Fruit fly (Drosophila melanogaster) whole organism, embryonic: Measurements from ENCODE around the gene baf.

Experiments used
- ATbp ChIP-seq: fragments of 200-800 bp; sonication (Bioruptor generic); optimal IDR thresholded peaks from 2 replicates; lab custom pipeline; 2017; ENCODE audit warnings: missing biosample characterization, mild to moderate bottlenecking, missing genetic modification characterization, missing genetic modification reagents
- Ada2b ChIP-seq: fragments of 200-800 bp; sonication (Bioruptor generic); IDR thresholded peaks from 2 replicates; pipeline ENCODE4 v1.3.6; 2022; ENCODE audit warnings: missing biosample characterization, missing genetic modification characterization
- Atf-2 ChIP-seq: fragments of 200-800 bp; sonication (Bioruptor generic); optimal IDR thresholded peaks from 2 replicates; lab custom pipeline; 2016; ENCODE audit warnings: missing biosample characterization, missing genetic modification characterization
- Atf6 ChIP-seq: fragments of 200-800 bp; sonication (Bioruptor generic); IDR thresholded peaks from 2 replicates; pipeline ENCODE4 v1.3.6; 2022; ENCODE audit warnings: missing biosample characterization, missing genetic modification characterization
- BEAF-32 ChIP-seq: fragments of 200-800 bp; sonication (Bioruptor generic); optimal IDR thresholded peaks from 3 replicates; lab custom pipeline; 2017; ENCODE audit warnings: missing biosample characterization, missing genetic modification characterization, mild to moderate bottlenecking, moderate library complexity, missing genetic modification reagents
- CG10267 ChIP-seq: fragments of 200-800 bp; sonication (Bioruptor generic); optimal IDR thresholded peaks from 2 replicates; lab custom pipeline; 2018; ENCODE audit warnings: missing biosample characterization, mild to moderate bottlenecking, missing genetic modification characterization, moderate library complexity
- CG12942 ChIP-seq: fragments of 200-800 bp; sonication (Bioruptor generic); optimal IDR thresholded peaks from 3 replicates; lab custom pipeline; 2016; ENCODE audit warnings: missing biosample characterization, missing genetic modification characterization
- CG14441 ChIP-seq: fragments of 200-800 bp; sonication (Bioruptor generic); IDR thresholded peaks from 2 replicates; pipeline ENCODE4 v1.3.6; 2022; ENCODE audit warnings: missing biosample characterization, missing genetic modification characterization
- CG14965 ChIP-seq: fragments of 200-800 bp; sonication (Bioruptor generic); optimal IDR thresholded peaks from 2 replicates; lab custom pipeline; 2016; ENCODE audit warnings: missing biosample characterization, missing genetic modification characterization, borderline replicate concordance
- CG17359 ChIP-seq: fragments of 200-800 bp; sonication (Bioruptor generic); optimal IDR thresholded peaks from 3 replicates; lab custom pipeline; 2018; ENCODE audit warnings: missing biosample characterization, mild to moderate bottlenecking, missing genetic modification characterization, moderate library complexity
- CG2116 ChIP-seq: fragments of 200-800 bp; sonication (Bioruptor generic); optimal IDR thresholded peaks from 3 replicates; lab custom pipeline; 2018; ENCODE audit warnings: missing biosample characterization, mild to moderate bottlenecking, missing genetic modification characterization
- CG2120 ChIP-seq: fragments of 200-800 bp; sonication (Bioruptor generic); optimal IDR thresholded peaks from 3 replicates; lab custom pipeline; 2016; ENCODE audit warnings: missing biosample characterization, missing genetic modification characterization
- CG30431 ChIP-seq: fragments of 200-800 bp; sonication (Bioruptor generic); optimal IDR thresholded peaks from 2 replicates; lab custom pipeline; 2017; ENCODE audit warnings: missing biosample characterization, missing genetic modification characterization
- CG3065 ChIP-seq: fragments of 200-800 bp; sonication (Bioruptor generic); optimal IDR thresholded peaks from 2 replicates; lab custom pipeline; 2016; ENCODE audit warnings: missing biosample characterization, missing genetic modification characterization
- CG34376 ChIP-seq: fragments of 200-800 bp; sonication (Bioruptor generic); optimal IDR thresholded peaks from 2 replicates; lab custom pipeline; 2018; ENCODE audit warnings: missing biosample characterization, mild to moderate bottlenecking, missing genetic modification characterization
- CG5245 ChIP-seq: fragments of 200-800 bp; sonication (Bioruptor generic); optimal IDR thresholded peaks from 3 replicates; lab custom pipeline; 2016; ENCODE audit warnings: missing biosample characterization, missing genetic modification characterization
- CG6683 ChIP-seq: fragments of 200-800 bp; sonication (Bioruptor generic); optimal IDR thresholded peaks from 2 replicates; lab custom pipeline; 2017; ENCODE audit warnings: missing biosample characterization, mild to moderate bottlenecking, missing genetic modification characterization, missing genetic modification reagents
- CG6689 ChIP-seq: fragments of 200-800 bp; sonication (Bioruptor generic); IDR thresholded peaks from 2 replicates; pipeline ENCODE4 v1.3.6; 2022; ENCODE audit warnings: missing biosample characterization, missing genetic modification characterization
- CG8944 ChIP-seq: fragments of 200-800 bp; sonication (Bioruptor generic); optimal IDR thresholded peaks from 3 replicates; lab custom pipeline; 2016; ENCODE audit warnings: missing biosample characterization, missing genetic modification characterization
- Dip2 ChIP-seq: fragments of 200-800 bp; sonication (Bioruptor generic); IDR thresholded peaks from 2 replicates; pipeline ENCODE4 v1.3.6; 2022; ENCODE audit warnings: missing biosample characterization, missing genetic modification characterization
- GATAe ChIP-seq: fragments of 200-800 bp; sonication (Bioruptor generic); conservative IDR thresholded peaks from 2 replicates; pipeline ENCODE4 v1.3.6; 2022; ENCODE audit warnings: missing biosample characterization, missing genetic modification characterization
- HmgD ChIP-seq: fragments of 200-800 bp; sonication (Bioruptor generic); optimal IDR thresholded peaks from 3 replicates; lab custom pipeline; 2016; ENCODE audit warnings: missing biosample characterization, missing genetic modification characterization
- Hmx ChIP-seq: fragments of 200-800 bp; sonication (Bioruptor generic); optimal IDR thresholded peaks from 2 replicates; lab custom pipeline; 2016; ENCODE audit warnings: missing biosample characterization, missing genetic modification characterization
- Lpt ChIP-seq: fragments of >200 bp; optimal IDR thresholded peaks from 2 replicates; lab custom pipeline; 2018; ENCODE audit warnings: missing biosample characterization, missing genetic modification characterization
- Nf-YC ChIP-seq: fragments of 200-800 bp; optimal IDR thresholded peaks from 3 replicates; lab custom pipeline; 2019; ENCODE audit warnings: missing biosample characterization, mild to moderate bottlenecking, missing genetic modification characterization, moderate library complexity
- PHDP ChIP-seq: fragments of 200-800 bp; sonication (Bioruptor generic); optimal IDR thresholded peaks from 3 replicates; lab custom pipeline; 2018; ENCODE audit warnings: missing biosample characterization, mild to moderate bottlenecking, missing genetic modification characterization, moderate library complexity
- Sox102F ChIP-seq: fragments of 200-800 bp; sonication (Bioruptor generic); optimal IDR thresholded peaks from 2 replicates; lab custom pipeline; 2018; ENCODE audit warnings: missing biosample characterization, mild to moderate bottlenecking, missing genetic modification characterization, moderate library complexity
- Usf ChIP-seq: fragments of 200-800 bp; sonication (Bioruptor generic); optimal IDR thresholded peaks from 2 replicates; lab custom pipeline; 2017; ENCODE audit warnings: missing genotype, missing biosample characterization, missing genetic modification characterization
- Xbp1 ChIP-seq: fragments of 200-800 bp; sonication (Bioruptor generic); optimal IDR thresholded peaks from 3 replicates; lab custom pipeline; 2016; ENCODE audit warnings: missing biosample characterization, mild to moderate bottlenecking, missing genetic modification characterization
- ash1 ChIP-seq: fragments of 200-800 bp; sonication (Bioruptor generic); optimal IDR thresholded peaks from 2 replicates; lab custom pipeline; 2018; ENCODE audit warnings: missing biosample characterization, mild to moderate bottlenecking, missing genetic modification characterization
- bbx ChIP-seq: fragments of 200-800 bp; sonication (Bioruptor generic); IDR thresholded peaks from 2 replicates; pipeline ENCODE4 v1.3.6; 2022; ENCODE audit warnings: missing biosample characterization, missing genetic modification characterization; ENCODE audit not compliant: partially characterized antibody
- cad ChIP-seq: fragments of >200 bp; optimal IDR thresholded peaks from 2 replicates; lab custom pipeline; 2017; ENCODE audit warnings: missing biosample characterization, missing genetic modification characterization
- cato ChIP-seq: fragments of 200-800 bp; sonication (Bioruptor generic); optimal IDR thresholded peaks from 2 replicates; lab custom pipeline; 2016; ENCODE audit warnings: missing biosample characterization, missing genetic modification characterization, borderline replicate concordance
- caup ChIP-seq: fragments of 200-800 bp; sonication (Bioruptor generic); optimal IDR thresholded peaks from 3 replicates; lab custom pipeline; 2017; ENCODE audit warnings: missing biosample characterization, mild to moderate bottlenecking, missing genetic modification characterization, moderate library complexity; ENCODE audit not compliant: severe bottlenecking
- chn ChIP-seq: fragments of 200-800 bp; sonication (Bioruptor generic); optimal IDR thresholded peaks from 2 replicates; lab custom pipeline; 2016; ENCODE audit warnings: missing biosample characterization, missing genetic modification characterization
- dysf ChIP-seq: fragments of 200-800 bp; sonication (Bioruptor generic); IDR thresholded peaks from 3 replicates; pipeline ENCODE4 v1.3.6; 2022; ENCODE audit warnings: missing biosample characterization, missing genetic modification characterization
- en ChIP-seq: fragments of 200-800 bp; sonication (Bioruptor generic); optimal IDR thresholded peaks from 2 replicates; lab custom pipeline; 2016; ENCODE audit warnings: missing biosample characterization, missing genetic modification characterization
- fd64A ChIP-seq: fragments of 200-800 bp; sonication (Bioruptor generic); optimal IDR thresholded peaks from 3 replicates; lab custom pipeline; 2018; ENCODE audit warnings: missing biosample characterization, mild to moderate bottlenecking, missing genetic modification characterization
- gsb ChIP-seq: fragments of 200-800 bp; sonication (Bioruptor generic); IDR thresholded peaks from 2 replicates; pipeline ENCODE4 v1.3.6; 2022; ENCODE audit warnings: missing biosample characterization, missing genetic modification characterization
- kni ChIP-seq: fragments of 200-800 bp; sonication (Bioruptor generic); optimal IDR thresholded peaks from 3 replicates; lab custom pipeline; 2017; ENCODE audit warnings: mild to moderate bottlenecking, missing biosample characterization, missing genetic modification reagents, missing genetic modification characterization
- lov ChIP-seq, 2 experiments: fragments of 200-800 bp in 1 of 2; fragments of >200 bp in 1 of 2; sonication (Bioruptor generic) in 1 of 2; IDR thresholded peaks in 1 of 2; optimal IDR thresholded peaks in 1 of 2; 2 replicates in 1 of 2; 3 replicates in 1 of 2; pipeline versions ENCODE4 v1.3.6 to Lab custom; 2017 to 2022; ENCODE audit warnings: missing biosample characterization in 1 of 2, missing genetic modification characterization in 1 of 2
- oc ChIP-seq: fragments of 200-800 bp; sonication (Bioruptor generic); optimal IDR thresholded peaks from 2 replicates; lab custom pipeline; 2018; ENCODE audit warnings: missing biosample characterization, mild to moderate bottlenecking, missing genetic modification characterization, moderate library complexity
- onecut ChIP-seq: fragments of 200-800 bp; sonication (Bioruptor generic); IDR thresholded peaks from 2 replicates; pipeline ENCODE4 v1.3.6; 2022; ENCODE audit warnings: missing biosample characterization, missing genetic modification characterization
- p53 ChIP-seq: fragments of 200-800 bp; sonication (Bioruptor generic); optimal IDR thresholded peaks from 2 replicates; lab custom pipeline; 2016; ENCODE audit warnings: missing biosample characterization, missing genetic modification characterization
- pros ChIP-seq: fragments of 200-800 bp; sonication (Bioruptor generic); optimal IDR thresholded peaks from 3 replicates; lab custom pipeline; 2019; ENCODE audit warnings: missing biosample characterization, mild to moderate bottlenecking, missing genetic modification characterization, moderate library complexity
- pum ChIP-seq: fragments of 200-800 bp; sonication (Bioruptor generic); optimal IDR thresholded peaks from 2 replicates; lab custom pipeline; 2016; ENCODE audit warnings: missing biosample characterization, missing genetic modification characterization
- scrt ChIP-seq: fragments of 200-800 bp; sonication (Bioruptor generic); optimal IDR thresholded peaks from 2 replicates; lab custom pipeline; 2018; ENCODE audit warnings: missing biosample characterization, mild to moderate bottlenecking, missing genetic modification characterization, moderate library complexity
- sd ChIP-seq: fragments of 200-800 bp; sonication (Bioruptor generic); optimal IDR thresholded peaks from 3 replicates; lab custom pipeline; 2018; ENCODE audit warnings: missing biosample characterization, mild to moderate bottlenecking, missing genetic modification characterization, moderate library complexity
- so ChIP-seq: fragments of 200-800 bp; sonication (Bioruptor generic); IDR thresholded peaks from 3 replicates; pipeline ENCODE4 v1.3.6; 2022; ENCODE audit warnings: missing biosample characterization, missing genetic modification characterization
- stwl ChIP-seq: fragments of 200-800 bp; sonication (Bioruptor generic); optimal IDR thresholded peaks from 3 replicates; lab custom pipeline; 2018; ENCODE audit warnings: missing biosample characterization, mild to moderate bottlenecking, missing genetic modification characterization, moderate library complexity
- wek ChIP-seq: fragments of 200-800 bp; sonication (Bioruptor generic); optimal IDR thresholded peaks from 3 replicates; lab custom pipeline; 2018; ENCODE audit warnings: missing biosample characterization, mild to moderate bottlenecking, missing genetic modification characterization, moderate library complexity

Gene baf

dm6 chr2L:7998080-7998457 lies 31.2 kb upstream of the baf start, which contains the start of gene CG7227 (continued):
- no peak for TF ChIP-seq CG30431 (GFP tag; lab: Kevin White, UChicago)
- no peak for TF ChIP-seq Usf (GFP tag; lab: Kevin White, UChicago)
- no peak for TF ChIP-seq Nf-YC
- TF ChIP-seq CG17359 (tag; lab: Kevin White, UChicago): no peak
- no peak for TF ChIP-seq cato
- TF ChIP-seq so (GFP tag; lab: Robert Waterston, UW): no peak
- no peak for TF ChIP-seq bbx
- TF ChIP-seq CG3065 (GFP tag; lab: Kevin White, UChicago): no peak
- TF ChIP-seq Atf6: 0 out of 2 replicates have a peak, but pooled peaks have one; percentile 16
- no peak for TF ChIP-seq CG8944 (GFP tag; lab: Kevin White, UChicago)
- no peak for TF ChIP-seq CG2116
- TF ChIP-seq CG10267 (tag; lab: Kevin White, UChicago): no peak
- TF ChIP-seq CG34376: peak; percentile 71
- TF ChIP-seq wek (GFP tag; lab: Kevin White, UChicago): no peak
- no peak for TF ChIP-seq PHDP (tag; lab: Kevin White, UChicago)
- no peak for TF ChIP-seq Hmx (GFP tag; lab: Kevin White, UChicago)
- TF ChIP-seq CG12942: no peak
- no peak for TF ChIP-seq en (GFP tag; lab: Kevin White, UChicago)
- no peak for TF ChIP-seq Dip2
- no peak for TF ChIP-seq caup (GFP tag; lab: Kevin White, UChicago)
- TF ChIP-seq BEAF-32 (GFP tag; lab: Kevin White, UChicago): no peak
- TF ChIP-seq Lpt: no peak
- TF ChIP-seq ash1 (GFP tag; lab: Kevin White, UChicago): no peak
- TF ChIP-seq Xbp1: no peak
- TF ChIP-seq CG14441 (GFP tag; lab: Robert Waterston, UW): no peak
- TF ChIP-seq scrt (GFP tag; lab: Kevin White, UChicago): no peak
- no peak for TF ChIP-seq oc
- TF ChIP-seq ATbp (GFP tag; lab: Kevin White, UChicago): no peak
- peak; percentile 3 for TF ChIP-seq kni
- no peak for TF ChIP-seq CG14965 (GFP tag; lab: Kevin White, UChicago)
- TF ChIP-seq GATAe (GFP tag; lab: Robert Waterston, UW): 0 out of 2 replicates have a peak, but pooled peaks have one; percentile 11
- no peak for TF ChIP-seq dysf
- no peak for TF ChIP-seq CG6683 (GFP tag; lab: Kevin White, UChicago)
- no peak for TF ChIP-seq Sox102F (GFP tag; lab: Kevin White, UChicago)
- TF ChIP-seq cad (GFP tag; lab: Kevin White, UChicago): no peak
- TF ChIP-seq gsb (GFP tag; lab: Robert Waterston, UW): no peak
- TF ChIP-seq HmgD (GFP tag; lab: Kevin White, UChicago): no peak
- no peak for TF ChIP-seq CG6689 (GFP tag; lab: Robert Waterston, UW)
- TF ChIP-seq Atf-2 (GFP tag; lab: Kevin White, UChicago): no peak
- TF ChIP-seq stwl (tag; lab: Kevin White, UChicago): no peak
- no peak for TF ChIP-seq CG2120 (GFP tag; lab: Kevin White, UChicago)
- no peak for TF ChIP-seq p53 (GFP tag; lab: Kevin White, UChicago)
- peak; percentile 31 for TF ChIP-seq fd64A (GFP tag; lab: Kevin White, UChicago)
- no peak for TF ChIP-seq CG5245
- 0 out of 2 replicates have a peak, but pooled peaks have one; percentile 1 for TF ChIP-seq onecut (GFP tag; lab: Robert Waterston, UW)
- TF ChIP-seq chn (GFP tag; lab: Kevin White, UChicago): no peak
- TF ChIP-seq pum (GFP tag; lab: Kevin White, UChicago): no peak
- TF ChIP-seq sd (tag; lab: Kevin White, UChicago): no peak
- TF ChIP-seq pros (GFP tag; lab: Kevin White, UChicago): peak; percentile 35
- TF ChIP-seq lov (optimal IDR thresholded peaks at IDR 0.05; lab: Kevin White, UChicago): no peak
- TF ChIP-seq lov (GFP tag; IDR thresholded peaks at IDR 0.05; lab: Robert Waterston, UW): no peak
- TF ChIP-seq Ada2b (GFP tag; lab: Robert Waterston, UW): no peak
